Fruit fly (Drosophila melanogaster) whole organism, embryonic: ENCODE measurements around the gene corolla.

Experiments
- Abd-B ChIP-seq: fragments of 200-800 bp; sonication (Bioruptor generic); optimal IDR thresholded peaks from 2 replicates; lab custom pipeline; 2018; ENCODE audit warnings: missing biosample characterization, mild to moderate bottlenecking, missing genetic modification characterization, moderate library complexity
- Atf6 ChIP-seq: fragments of 200-800 bp; sonication (Bioruptor generic); IDR thresholded peaks from 2 replicates; pipeline ENCODE4 v1.3.6; 2022; ENCODE audit warnings: missing biosample characterization, missing genetic modification characterization
- CG10321 ChIP-seq: fragments of 200-800 bp; sonication (Bioruptor generic); IDR thresholded peaks from 2 replicates; pipeline ENCODE4 v1.3.6; 2022; ENCODE audit warnings: missing biosample characterization, missing genetic modification characterization
- CG1233 ChIP-seq: fragments of 200-800 bp; sonication (Bioruptor generic); optimal IDR thresholded peaks from 4 replicates; lab custom pipeline; 2018; ENCODE audit warnings: missing biosample characterization, mild to moderate bottlenecking, missing genetic modification characterization
- CG13424 ChIP-seq: fragments of 200-800 bp; sonication (Bioruptor generic); optimal IDR thresholded peaks from 2 replicates; lab custom pipeline; 2019; ENCODE audit warnings: missing biosample characterization, mild to moderate bottlenecking, missing genetic modification characterization, moderate library complexity
- CG13775 ChIP-seq: fragments of 200-800 bp; sonication (Bioruptor generic); optimal IDR thresholded peaks from 3 replicates; lab custom pipeline; 2017; ENCODE audit warnings: missing biosample characterization, mild to moderate bottlenecking, missing genetic modification characterization
- CG15011 ChIP-seq: fragments of 200-800 bp; sonication (Bioruptor generic); optimal IDR thresholded peaks from 3 replicates; lab custom pipeline; 2018; ENCODE audit warnings: missing biosample characterization, mild to moderate bottlenecking, missing genetic modification characterization
- CG15514 ChIP-seq: fragments of 200-800 bp; sonication (Bioruptor generic); optimal IDR thresholded peaks from 3 replicates; lab custom pipeline; 2017; ENCODE audit warnings: missing biosample characterization, missing genetic modification characterization, mild to moderate bottlenecking, moderate library complexity, missing genetic modification reagents
- CG17829 ChIP-seq: fragments of 200-800 bp; optimal IDR thresholded peaks from 2 replicates; lab custom pipeline; 2019; ENCODE audit warnings: missing biosample characterization, mild to moderate bottlenecking, missing genetic modification characterization, moderate library complexity
- CG18262 ChIP-seq: fragments of 200-800 bp; optimal IDR thresholded peaks from 3 replicates; lab custom pipeline; 2019; ENCODE audit warnings: missing biosample characterization, mild to moderate bottlenecking, missing genetic modification characterization, moderate library complexity
- CG2678 ChIP-seq: fragments of 200-800 bp; sonication (Bioruptor generic); optimal IDR thresholded peaks from 3 replicates; lab custom pipeline; 2019; ENCODE audit warnings: missing biosample characterization, mild to moderate bottlenecking, missing genetic modification characterization, moderate library complexity
- CG2712 ChIP-seq: fragments of 200-800 bp; optimal IDR thresholded peaks from 3 replicates; lab custom pipeline; 2019; ENCODE audit warnings: missing biosample characterization, mild to moderate bottlenecking, missing genetic modification characterization, moderate library complexity
- CG31441 ChIP-seq: fragments of 200-800 bp; sonication (Bioruptor generic); IDR thresholded peaks from 2 replicates; pipeline ENCODE4 v1.3.6; 2022; ENCODE audit warnings: missing biosample characterization, missing genetic modification characterization
- CG33213 ChIP-seq: fragments of 200-800 bp; sonication (Bioruptor generic); optimal IDR thresholded peaks from 3 replicates; lab custom pipeline; 2016; ENCODE audit warnings: missing biosample characterization, missing genetic modification characterization
- CG3995 ChIP-seq: fragments of 200-800 bp; sonication (Bioruptor generic); optimal IDR thresholded peaks from 3 replicates; lab custom pipeline; 2016; ENCODE audit warnings: missing biosample characterization, missing genetic modification characterization
- CG4328 ChIP-seq: fragments of 200-800 bp; sonication (Bioruptor generic); optimal IDR thresholded peaks from 3 replicates; lab custom pipeline; 2017; ENCODE audit warnings: missing biosample characterization, missing genetic modification reagents, missing genetic modification characterization
- CG4820 ChIP-seq: fragments of 200-800 bp; sonication (Bioruptor generic); optimal IDR thresholded peaks from 3 replicates; lab custom pipeline; 2016; ENCODE audit warnings: missing biosample characterization, missing genetic modification characterization
- CG6683 ChIP-seq: fragments of 200-800 bp; sonication (Bioruptor generic); optimal IDR thresholded peaks from 2 replicates; lab custom pipeline; 2017; ENCODE audit warnings: missing biosample characterization, mild to moderate bottlenecking, missing genetic modification characterization, missing genetic modification reagents
- CG7556 ChIP-seq: fragments of 200-800 bp; sonication (Bioruptor generic); optimal IDR thresholded peaks from 2 replicates; lab custom pipeline; 2017; ENCODE audit warnings: missing biosample characterization, mild to moderate bottlenecking, missing genetic modification characterization
- CG7839 ChIP-seq: fragments of 200-800 bp; sonication (Bioruptor generic); optimal IDR thresholded peaks from 3 replicates; lab custom pipeline; 2018; ENCODE audit warnings: missing biosample characterization, mild to moderate bottlenecking, missing genetic modification characterization, moderate library complexity
- CG8290 ChIP-seq, 3 experiments: fragments of 200-800 bp; sonication (Bioruptor generic); optimal IDR thresholded peaks; 2 replicates each; lab custom pipeline; 2016 to 2019; ENCODE audit warnings: missing biosample characterization in 3 of 3, missing genetic modification characterization in 3 of 3, mild to moderate bottlenecking in 2 of 3, moderate library complexity in 1 of 3
- CG8924 ChIP-seq: fragments of 200-800 bp; optimal IDR thresholded peaks from 3 replicates; lab custom pipeline; 2019; ENCODE audit warnings: missing biosample characterization, mild to moderate bottlenecking, missing genetic modification characterization, moderate library complexity
- CG9437 ChIP-seq: fragments of 200-800 bp; sonication (Bioruptor generic); optimal IDR thresholded peaks from 2 replicates; lab custom pipeline; 2018; ENCODE audit warnings: missing biosample characterization, mild to moderate bottlenecking, missing genetic modification characterization
- CG9727 ChIP-seq: fragments of 200-800 bp; sonication (Bioruptor generic); optimal IDR thresholded peaks from 3 replicates; lab custom pipeline; 2017; ENCODE audit warnings: missing biosample characterization, mild to moderate bottlenecking, missing genetic modification characterization
- D19A ChIP-seq: fragments of 200-800 bp; optimal IDR thresholded peaks from 3 replicates; lab custom pipeline; 2019; ENCODE audit warnings: missing biosample characterization, mild to moderate bottlenecking, missing genetic modification characterization, moderate library complexity
- D19B ChIP-seq: fragments of 200-800 bp; sonication (Bioruptor generic); optimal IDR thresholded peaks from 2 replicates; lab custom pipeline; 2017; ENCODE audit warnings: missing biosample characterization, mild to moderate bottlenecking, missing genetic modification characterization
- Dll ChIP-seq: fragments of 200-800 bp; sonication (Bioruptor generic); IDR thresholded peaks from 4 replicates; pipeline ENCODE4 v1.3.6; 2022; ENCODE audit warnings: missing biosample characterization, missing genetic modification characterization; ENCODE audit not compliant: partially characterized antibody
- Hr51 ChIP-seq, 2 experiments: fragments of 200-800 bp; sonication (Bioruptor generic); optimal IDR thresholded peaks; 2 replicates in 1 of 2; 3 replicates in 1 of 2; lab custom pipeline; 2016 to 2018; ENCODE audit warnings: missing biosample characterization in 2 of 2, missing genetic modification characterization in 2 of 2, mild to moderate bottlenecking in 1 of 2, moderate library complexity in 1 of 2
- Max ChIP-seq: fragments of 200-800 bp; sonication (Bioruptor generic); optimal IDR thresholded peaks from 2 replicates; lab custom pipeline; 2016; ENCODE audit warnings: missing biosample characterization, mild to moderate bottlenecking, missing genetic modification characterization
- Myb ChIP-seq: fragments of 200-800 bp; sonication (Bioruptor generic); optimal IDR thresholded peaks from 2 replicates; lab custom pipeline; 2016; ENCODE audit warnings: missing biosample characterization, missing genetic modification characterization
- NfI ChIP-seq: fragments of 200-800 bp; sonication (Bioruptor generic); optimal IDR thresholded peaks from 3 replicates; lab custom pipeline; 2018; ENCODE audit warnings: missing biosample characterization, mild to moderate bottlenecking, missing genetic modification characterization, moderate library complexity
- Opbp ChIP-seq: fragments of 200-800 bp; sonication (Bioruptor generic); IDR thresholded peaks from 3 replicates; pipeline ENCODE4 v1.3.6; 2022; ENCODE audit warnings: missing biosample characterization, missing genetic modification characterization; ENCODE audit not compliant: partially characterized antibody
- PHDP ChIP-seq: fragments of 200-800 bp; sonication (Bioruptor generic); optimal IDR thresholded peaks from 3 replicates; lab custom pipeline; 2018; ENCODE audit warnings: missing biosample characterization, mild to moderate bottlenecking, missing genetic modification characterization, moderate library complexity
- Sry-β ChIP-seq: fragments of 200-800 bp; sonication (Bioruptor generic); optimal IDR thresholded peaks from 2 replicates; lab custom pipeline; 2018; ENCODE audit warnings: missing biosample characterization, mild to moderate bottlenecking, missing genetic modification characterization, moderate library complexity
- cas ChIP-seq: fragments of 200-800 bp; sonication (Bioruptor generic); IDR thresholded peaks from 2 replicates; pipeline ENCODE4 v1.3.6; 2022; ENCODE audit warnings: missing biosample characterization, missing genetic modification characterization
- cwo ChIP-seq: fragments of 200-800 bp; sonication (Bioruptor generic); optimal IDR thresholded peaks from 3 replicates; lab custom pipeline; 2017; ENCODE audit warnings: missing biosample characterization, missing genetic modification characterization, mild to moderate bottlenecking, moderate library complexity, missing genetic modification reagents
- gem ChIP-seq: fragments of 200-800 bp; sonication (Bioruptor generic); optimal IDR thresholded peaks from 2 replicates; lab custom pipeline; 2019; ENCODE audit warnings: missing biosample characterization, mild to moderate bottlenecking, missing genetic modification characterization, moderate library complexity
- grau ChIP-seq: fragments of 200-800 bp; optimal IDR thresholded peaks from 3 replicates; lab custom pipeline; 2019; ENCODE audit warnings: missing biosample characterization, mild to moderate bottlenecking, missing genetic modification characterization, moderate library complexity
- kay ChIP-seq: fragments of 200-800 bp; sonication (Bioruptor generic); optimal IDR thresholded peaks from 2 replicates; lab custom pipeline; 2016; ENCODE audit warnings: missing biosample characterization, missing genetic modification characterization
- lmd ChIP-seq: fragments of 200-800 bp; sonication (Bioruptor generic); IDR thresholded peaks from 2 replicates; pipeline ENCODE4 v1.3.6; 2022; ENCODE audit warnings: missing biosample characterization, missing genetic modification characterization
- onecut ChIP-seq: fragments of 200-800 bp; sonication (Bioruptor generic); IDR thresholded peaks from 2 replicates; pipeline ENCODE4 v1.3.6; 2022; ENCODE audit warnings: missing biosample characterization, missing genetic modification characterization
- phol ChIP-seq: fragments of 200-800 bp; sonication (Bioruptor generic); optimal IDR thresholded peaks from 3 replicates; lab custom pipeline; 2018; ENCODE audit warnings: missing biosample characterization, mild to moderate bottlenecking, missing genetic modification characterization, moderate library complexity
- sens ChIP-seq: fragments of 200-800 bp; sonication (Bioruptor generic); peaks from one replicate; lab custom pipeline; 2016; ENCODE audit warnings: missing biosample characterization, missing genetic modification characterization
- slbo ChIP-seq: fragments of 200-800 bp; sonication (Bioruptor generic); IDR thresholded peaks from 2 replicates; pipeline ENCODE4 v1.3.6; 2022; ENCODE audit warnings: missing biosample characterization, missing genetic modification characterization
- ssp ChIP-seq: fragments of 200-800 bp; sonication (Bioruptor generic); IDR thresholded peaks from 2 replicates; pipeline ENCODE4 v1.3.6; 2022; ENCODE audit warnings: missing biosample characterization, missing genetic modification characterization
- tgo ChIP-seq: fragments of 200-800 bp; sonication (Bioruptor generic); IDR thresholded peaks from 3 replicates; pipeline ENCODE4 v1.3.6; 2022; ENCODE audit warnings: missing biosample characterization, missing genetic modification characterization
- zfh1 ChIP-seq: fragments of 200-800 bp; sonication (Bioruptor generic); IDR thresholded peaks from 3 replicates; pipeline ENCODE4 v1.3.6; 2022; ENCODE audit warnings: missing biosample characterization, missing genetic modification characterization

Gene corolla

dm6 chrX:17582650-17583049, 49.2 kb downstream of the corolla start (continued):
- TF ChIP-seq Myb (GFP tag; lab: Kevin White, UChicago) (peak; percentile 3), NfI (GFP tag; lab: Kevin White, UChicago) (no peak), CG9437 (GFP tag; lab: Kevin White, UChicago) (no peak), sens (peak; percentile 89), zfh1 (GFP tag; lab: Robert Waterston, UW) (peak; percentile 39; the same call in 1 of the 3 replicates), CG1233 (GFP tag; lab: Kevin White, UChicago) (peak; percentile 50), Abd-B (GFP tag; lab: Kevin White, UChicago) (no peak), Hr51 (GFP tag; optimal IDR thresholded peaks at IDR 0.05; lab: Kevin White, UChicago) (peak in 1 of 2 experiments; percentile 1), Sry-β (GFP tag; lab: Kevin White, UChicago) (no peak), CG7839 (tag; lab: Kevin White, UChicago) (peak; percentile 2), CG15514 (GFP tag; lab: Kevin White, UChicago) (peak; percentile 58), Atf6 (GFP tag; lab: Robert Waterston, UW) (peak; percentile 47; the same call in 1 of the 2 replicates), cas (GFP tag; lab: Robert Waterston, UW) (no peak)

dm6 chrX:17581606-17582281, 50.1 kb downstream of the corolla start:
- TF ChIP-seq CG15011 (GFP tag; lab: Kevin White, UChicago) (no peak), ssp (GFP tag; lab: Robert Waterston, UW) (no peak), CG13424 (tag; lab: Kevin White, UChicago) (peak; percentile 11), PHDP (tag; lab: Kevin White, UChicago) (peak; percentile 14), CG2712 (tag; lab: Kevin White, UChicago) (peak; percentile 66), tgo (GFP tag; lab: Robert Waterston, UW) (peak; percentile 16; the same call in 1 of the 3 replicates), CG8290 (GFP tag; optimal IDR thresholded peaks at IDR 0.05; lab: Kevin White, UChicago) (no peak), CG8290 (tag; optimal IDR thresholded peaks at IDR 0.05; lab: Kevin White, UChicago) (peak in 1 of 2 experiments; percentile 57), CG3995 (GFP tag; lab: Kevin White, UChicago) (no peak), CG17829 (tag; lab: Kevin White, UChicago) (peak; percentile 33), onecut (no peak), CG33213 (GFP tag; lab: Kevin White, UChicago) (no peak), CG9727 (GFP tag; lab: Kevin White, UChicago) (peak; percentile 71), Opbp (GFP tag; lab: Robert Waterston, UW) (no peak), CG7556 (GFP tag; lab: Kevin White, UChicago) (peak; percentile 41), D19A (tag; lab: Kevin White, UChicago) (peak; percentile 33), CG6683 (GFP tag; lab: Kevin White, UChicago) (no peak), CG4328 (GFP tag; lab: Kevin White, UChicago) (no peak), CG10321 (GFP tag; lab: Robert Waterston, UW) (no peak), CG18262 (tag; lab: Kevin White, UChicago) (peak; percentile 77), D19B (GFP tag; lab: Kevin White, UChicago) (peak; percentile 90), CG31441 (GFP tag; lab: Robert Waterston, UW) (peak; percentile 48; the same call in 1 of the 2 replicates), cwo (GFP tag; lab: Kevin White, UChicago) (peak; percentile 26), CG4820 (peak; percentile 25), CG8924 (tag; lab: Kevin White, UChicago) (peak; percentile 46), gem (tag; lab: Kevin White, UChicago) (peak; percentile 71), sens (peak; percentile 75), kay (GFP tag; lab: Kevin White, UChicago) (peak; percentile 22), Dll (GFP tag; lab: Robert Waterston, UW) (no peak), CG2678 (peak; percentile 42), grau (tag; lab: Kevin White, UChicago) (peak; percentile 44), Max (GFP tag; lab: Kevin White, UChicago) (peak; percentile 24), CG13775 (GFP tag; lab: Kevin White, UChicago) (peak; percentile 47), phol (tag; lab: Kevin White, UChicago) (peak; percentile 38), lmd (GFP tag; lab: Robert Waterston, UW) (no peak), slbo (GFP tag; lab: Robert Waterston, UW) (0 out of 2 replicates have a peak, but pooled peaks have one; percentile 13)
